1 fruit fly cellular context compared by ENCODE assay signal in genomic region chrX:13632606-13633005, dm6.
TF ChIP-seq lines count a peak whose summit lies in the region.

No protein-coding gene starts in this region.

TF ChIP-seq in whole organism, embryonic, 481 proteins besides CTCF, POLR2A, EP300 and RAD21 (continued from another document):
- TF ChIP-seq gcm (GFP tag; optimal IDR thresholded peaks at IDR 0.05; lab: Kevin White, UChicago) (peak; percentile 11), ara (GFP tag; IDR thresholded peaks at IDR 0.05; lab: Robert Waterston, UW) (no peak), dmrt11E (tag; optimal IDR thresholded peaks at IDR 0.05; lab: Kevin White, UChicago) (no peak), mirr (GFP tag; optimal IDR thresholded peaks at IDR 0.05; lab: Kevin White, UChicago) (peak; percentile 36), CG15601 (tag; optimal IDR thresholded peaks at IDR 0.05; lab: Kevin White, UChicago) (peak; percentile 25), Elba2 (GFP tag; optimal IDR thresholded peaks at IDR 0.05; lab: Kevin White, UChicago) (no peak), Lhr (GFP tag; optimal IDR thresholded peaks at IDR 0.05; lab: Kevin White, UChicago) (no peak), CG18262 (tag; optimal IDR thresholded peaks at IDR 0.05; lab: Kevin White, UChicago) (no peak), Atf-2 (GFP tag; optimal IDR thresholded peaks at IDR 0.05; lab: Kevin White, UChicago) (no peak), CG2202 (tag; optimal IDR thresholded peaks at IDR 0.05; lab: Kevin White, UChicago) (no peak), CG1529 (GFP tag; optimal IDR thresholded peaks at IDR 0.05; lab: Kevin White, UChicago) (no peak), sr (GFP tag; IDR thresholded peaks at IDR 0.05; lab: Robert Waterston, UW) (peak; percentile 73; the same call in 2 of the 3 replicates), CG1647 (GFP tag; optimal IDR thresholded peaks at IDR 0.05; lab: Kevin White, UChicago) (no peak), Bgb (GFP tag; IDR thresholded peaks at IDR 0.05; lab: Robert Waterston, UW; ENCODE audit: partially characterized antibody) (no peak), MBD-R2 (GFP tag; IDR thresholded peaks at IDR 0.05; lab: Robert Waterston, UW) (no peak), Fer3 (tag; optimal IDR thresholded peaks at IDR 0.05; lab: Kevin White, UChicago) (peak; percentile 9), CG10209 (GFP tag; optimal IDR thresholded peaks at IDR 0.05; lab: Kevin White, UChicago) (peak; percentile 9), CG31365 (tag; optimal IDR thresholded peaks at IDR 0.05; lab: Kevin White, UChicago) (peak; percentile 6), NK7.1 (GFP tag; optimal IDR thresholded peaks at IDR 0.05; lab: Kevin White, UChicago) (no peak), nerfin-1 (tag; optimal IDR thresholded peaks at IDR 0.05; lab: Kevin White, UChicago) (no peak), gce (GFP tag; IDR thresholded peaks at IDR 0.05; lab: Robert Waterston, UW) (no peak), ewg (GFP tag; optimal IDR thresholded peaks at IDR 0.05; lab: Kevin White, UChicago) (no peak), sqz (GFP tag; optimal IDR thresholded peaks at IDR 0.05; lab: Kevin White, UChicago) (no peak), CG17359 (tag; optimal IDR thresholded peaks at IDR 0.05; lab: Kevin White, UChicago) (peak; percentile 26), Tbp (GFP tag; optimal IDR thresholded peaks at IDR 0.05; lab: Kevin White, UChicago) (no peak), Chrac-16 (GFP tag; optimal IDR thresholded peaks at IDR 0.05; lab: Kevin White, UChicago) (no peak), Blimp-1 (GFP tag; optimal IDR thresholded peaks at IDR 0.05; lab: Kevin White, UChicago) (peak; percentile 27), croc (GFP tag; conservative IDR thresholded peaks at IDR 0.05; lab: Robert Waterston, UW) (no peak), Rfx (GFP tag; IDR thresholded peaks at IDR 0.05; lab: Robert Waterston, UW) (peak; percentile 46; the same call in 1 of the 2 replicates), CG3838 (GFP tag; optimal IDR thresholded peaks at IDR 0.05; lab: Kevin White, UChicago) (no peak), Mad (GFP tag; optimal IDR thresholded peaks at IDR 0.05; lab: Kevin White, UChicago) (no peak), crol (GFP tag; IDR thresholded peaks at IDR 0.05; lab: Robert Waterston, UW) (no peak), dmrt99B (tag; optimal IDR thresholded peaks at IDR 0.05; lab: Kevin White, UChicago) (peak; percentile 29), CG12659 (GFP tag; optimal IDR thresholded peaks at IDR 0.05; lab: Kevin White, UChicago) (peak; percentile 13), CG12219 (GFP tag; optimal IDR thresholded peaks at IDR 0.05; lab: Kevin White, UChicago) (peak; percentile 17), CG10431 (GFP tag; optimal IDR thresholded peaks at IDR 0.05; lab: Kevin White, UChicago) (no peak), ftz-f1 (GFP tag; optimal IDR thresholded peaks at IDR 0.05; lab: Kevin White, UChicago) (no peak), lola (GFP tag; optimal IDR thresholded peaks at IDR 0.05; lab: Kevin White, UChicago) (no peak), CG16779 (GFP tag; IDR thresholded peaks at IDR 0.05; lab: Robert Waterston, UW) (no peak), gro (GFP tag; optimal IDR thresholded peaks at IDR 0.05; lab: Kevin White, UChicago) (no peak), CHES-1-like (GFP tag; optimal IDR thresholded peaks at IDR 0.05; lab: Kevin White, UChicago) (no peak), NfI (GFP tag; optimal IDR thresholded peaks at IDR 0.05; lab: Kevin White, UChicago) (no peak), Spps (tag; optimal IDR thresholded peaks at IDR 0.05; lab: Kevin White, UChicago) (no peak), Nf-YA (GFP tag; IDR thresholded peaks at IDR 0.05; lab: Robert Waterston, UW) (0 out of 2 replicates have a peak, but pooled peaks have one; percentile 15), Vsx1 (GFP tag; optimal IDR thresholded peaks at IDR 0.05; lab: Kevin White, UChicago) (no peak), caup (GFP tag; optimal IDR thresholded peaks at IDR 0.05; lab: Kevin White, UChicago; ENCODE audit: severe bottlenecking) (peak; percentile 10), pnt (GFP tag; optimal IDR thresholded peaks at IDR 0.05; lab: Kevin White, UChicago) (no peak), CG13424 (tag; optimal IDR thresholded peaks at IDR 0.05; lab: Kevin White, UChicago) (no peak), E2f1 (GFP tag; IDR thresholded peaks at IDR 0.05; lab: Robert Waterston, UW) (no peak), CG17328 (GFP tag; IDR thresholded peaks at IDR 0.05; lab: Robert Waterston, UW) (no peak), az2 (GFP tag; optimal IDR thresholded peaks at IDR 0.05; lab: Kevin White, UChicago) (no peak), NFAT (GFP tag; IDR thresholded peaks at IDR 0.05; lab: Robert Waterston, UW) (peak; percentile 51; the same call in 1 of the 2 replicates), gem (tag; optimal IDR thresholded peaks at IDR 0.05; lab: Kevin White, UChicago) (peak; percentile 17), zfh1 (GFP tag; IDR thresholded peaks at IDR 0.05; lab: Robert Waterston, UW) (no peak), Max (GFP tag; optimal IDR thresholded peaks at IDR 0.05; lab: Kevin White, UChicago) (no peak), CG13296 (GFP tag; optimal IDR thresholded peaks at IDR 0.05; lab: Kevin White, UChicago) (peak; percentile 17), CG15696 (tag; optimal IDR thresholded peaks at IDR 0.05; lab: Kevin White, UChicago) (no peak), CG6254 (GFP tag; optimal IDR thresholded peaks at IDR 0.05; lab: Kevin White, UChicago) (peak; percentile 23), CG12769 (tag; optimal IDR thresholded peaks at IDR 0.05; lab: Kevin White, UChicago) (peak; percentile 37), disco-r (GFP tag; optimal IDR thresholded peaks at IDR 0.05; lab: Kevin White, UChicago) (peak; percentile 0), CG15514 (GFP tag; optimal IDR thresholded peaks at IDR 0.05; lab: Kevin White, UChicago) (peak; percentile 22), Ravus (GFP tag; IDR thresholded peaks at IDR 0.05; lab: Robert Waterston, UW) (no peak), CG6813 (GFP tag; optimal IDR thresholded peaks at IDR 0.05; lab: Kevin White, UChicago) (peak; percentile 25), CG4617 (GFP tag; optimal IDR thresholded peaks at IDR 0.05; lab: Kevin White, UChicago; ENCODE audit: borderline replicate concordance) (no peak), CG13894 (tag; optimal IDR thresholded peaks at IDR 0.05; lab: Kevin White, UChicago) (peak; percentile 54), Sox100B (GFP tag; optimal IDR thresholded peaks at IDR 0.05; lab: Kevin White, UChicago) (peak; percentile 27), cad (GFP tag; optimal IDR thresholded peaks at IDR 0.05; lab: Kevin White, UChicago) (no peak), B-H1 (GFP tag; IDR thresholded peaks at IDR 0.05; lab: Robert Waterston, UW) (no peak), yki (optimal IDR thresholded peaks at IDR 0.05; lab: Kevin White, UChicago) (no peak), TFAM (GFP tag; optimal IDR thresholded peaks at IDR 0.05; lab: Kevin White, UChicago) (no peak), CG8290 (GFP tag; optimal IDR thresholded peaks at IDR 0.05; lab: Kevin White, UChicago) (no peak), CG8290 (tag; optimal IDR thresholded peaks at IDR 0.05; lab: Kevin White, UChicago) (peak in 1 of 2 experiments; percentile 47), CG8924 (tag; optimal IDR thresholded peaks at IDR 0.05; lab: Kevin White, UChicago) (no peak), CG6683 (GFP tag; optimal IDR thresholded peaks at IDR 0.05; lab: Kevin White, UChicago) (no peak), Myb (GFP tag; optimal IDR thresholded peaks at IDR 0.05; lab: Kevin White, UChicago) (no peak), CG17802 (tag; optimal IDR thresholded peaks at IDR 0.05; lab: Kevin White, UChicago) (no peak), CG10147 (GFP tag; optimal IDR thresholded peaks at IDR 0.05; lab: Kevin White, UChicago) (no peak), ci (GFP tag; IDR thresholded peaks at IDR 0.05; lab: Robert Waterston, UW) (peak; percentile 15; the same call in 1 of the 3 replicates), CG16863 (GFP tag; optimal IDR thresholded peaks at IDR 0.05; lab: Kevin White, UChicago) (no peak), CG3281 (GFP tag; optimal IDR thresholded peaks at IDR 0.05; lab: Kevin White, UChicago) (peak; percentile 23), D19B (GFP tag; optimal IDR thresholded peaks at IDR 0.05; lab: Kevin White, UChicago) (no peak), CG8478 (optimal IDR thresholded peaks at IDR 0.05; lab: Kevin White, UChicago) (no peak), CG31441 (GFP tag; IDR thresholded peaks at IDR 0.05; lab: Robert Waterston, UW) (0 out of 2 replicates have a peak, but pooled peaks have one; percentile 13), CG9817 (tag; optimal IDR thresholded peaks at IDR 0.05; lab: Kevin White, UChicago) (peak; percentile 13), Atf3 (GFP tag; optimal IDR thresholded peaks at IDR 0.05; lab: Kevin White, UChicago) (no peak), tna (GFP tag; IDR thresholded peaks at IDR 0.05; lab: Robert Waterston, UW; ENCODE audit: partially characterized antibody) (no peak), CG33213 (GFP tag; optimal IDR thresholded peaks at IDR 0.05; lab: Kevin White, UChicago) (no peak), nmo (GFP tag; optimal IDR thresholded peaks at IDR 0.05; lab: Kevin White, UChicago) (no peak), CG6175 (GFP tag; IDR thresholded peaks at IDR 0.05; lab: Robert Waterston, UW) (no peak), sug (tag; optimal IDR thresholded peaks at IDR 0.05; lab: Kevin White, UChicago) (peak; percentile 19), CG30020 (tag; optimal IDR thresholded peaks at IDR 0.05; lab: Kevin White, UChicago) (no peak), chn (GFP tag; optimal IDR thresholded peaks at IDR 0.05; lab: Kevin White, UChicago) (no peak), CG2875 (GFP tag; optimal IDR thresholded peaks at IDR 0.05; lab: Kevin White, UChicago) (peak; percentile 3), lab (GFP tag; optimal IDR thresholded peaks at IDR 0.05; lab: Kevin White, UChicago) (peak; percentile 36), br (optimal IDR thresholded peaks at IDR 0.05; lab: Kevin White, UChicago) (no peak), HLH4C (GFP tag; IDR thresholded peaks at IDR 0.05; lab: Robert Waterston, UW; ENCODE audit: partially characterized antibody) (no peak), CG1603 (tag; optimal IDR thresholded peaks at IDR 0.05; lab: Kevin White, UChicago) (no peak), ham (GFP tag; IDR thresholded peaks at IDR 0.05; lab: Robert Waterston, UW) (no peak), CoRest (tag; optimal IDR thresholded peaks at IDR 0.05; lab: Kevin White, UChicago) (no peak), repo (GFP tag; optimal IDR thresholded peaks at IDR 0.05; lab: Kevin White, UChicago) (no peak), ATbp (GFP tag; optimal IDR thresholded peaks at IDR 0.05; lab: Kevin White, UChicago) (peak; percentile 51), peb (GFP tag; IDR thresholded peaks at IDR 0.05; lab: Robert Waterston, UW) (no peak), fru (optimal IDR thresholded peaks at IDR 0.05; lab: Kevin White, UChicago) (no peak), emc (GFP tag; optimal IDR thresholded peaks at IDR 0.05; lab: Kevin White, UChicago) (no peak), C15 (GFP tag; IDR thresholded peaks at IDR 0.05; lab: Robert Waterston, UW) (no peak), rib (GFP tag; IDR thresholded peaks at IDR 0.05; lab: Robert Waterston, UW) (no peak), ab (GFP tag; optimal IDR thresholded peaks at IDR 0.05; lab: Kevin White, UChicago) (no peak)
